Fruit fly (Drosophila melanogaster) whole organism, embryonic: ENCODE results near the gene Ube3a.
A peak's percentile ranks its signal among the peaks of the same experiment; 100 is the strongest.

Experiments
- ATbp ChIP-seq: fragments of 200-800 bp; sonication (Bioruptor generic); optimal IDR thresholded peaks from 2 replicates; lab custom pipeline; 2017; ENCODE audit warnings: missing biosample characterization, mild to moderate bottlenecking, missing genetic modification characterization, missing genetic modification reagents
- Bteb2 ChIP-seq: fragments of 200-800 bp; sonication (Bioruptor generic); optimal IDR thresholded peaks from 2 replicates; lab custom pipeline; 2016; ENCODE audit warnings: missing biosample characterization, missing genetic modification characterization
- CG10209 ChIP-seq: fragments of 200-800 bp; sonication (Bioruptor generic); optimal IDR thresholded peaks from 3 replicates; lab custom pipeline; 2017; ENCODE audit warnings: missing biosample characterization, mild to moderate bottlenecking, missing genetic modification characterization, missing genetic modification reagents
- CG1233 ChIP-seq: fragments of 200-800 bp; sonication (Bioruptor generic); optimal IDR thresholded peaks from 4 replicates; lab custom pipeline; 2018; ENCODE audit warnings: missing biosample characterization, mild to moderate bottlenecking, missing genetic modification characterization
- CG14710 ChIP-seq: fragments of 200-800 bp; sonication (Bioruptor generic); optimal IDR thresholded peaks from 3 replicates; lab custom pipeline; 2019; ENCODE audit warnings: missing biosample characterization, mild to moderate bottlenecking, missing genetic modification characterization, moderate library complexity
- CG1529 ChIP-seq: fragments of 200-800 bp; sonication (Bioruptor generic); optimal IDR thresholded peaks from 3 replicates; lab custom pipeline; 2018; ENCODE audit warnings: missing biosample characterization, missing genetic modification characterization
- CG15514 ChIP-seq: fragments of 200-800 bp; sonication (Bioruptor generic); optimal IDR thresholded peaks from 3 replicates; lab custom pipeline; 2017; ENCODE audit warnings: missing biosample characterization, missing genetic modification characterization, mild to moderate bottlenecking, moderate library complexity, missing genetic modification reagents
- CG18262 ChIP-seq: fragments of 200-800 bp; optimal IDR thresholded peaks from 3 replicates; lab custom pipeline; 2019; ENCODE audit warnings: missing biosample characterization, mild to moderate bottlenecking, missing genetic modification characterization, moderate library complexity
- CG31441 ChIP-seq: fragments of 200-800 bp; sonication (Bioruptor generic); IDR thresholded peaks from 2 replicates; pipeline ENCODE4 v1.3.6; 2022; ENCODE audit warnings: missing biosample characterization, missing genetic modification characterization
- CG32532 ChIP-seq: fragments of 200-800 bp; sonication (Bioruptor generic); IDR thresholded peaks from 2 replicates; pipeline ENCODE4 v1.3.6; 2022; ENCODE audit warnings: missing biosample characterization, missing genetic modification characterization
- CG34224 ChIP-seq: fragments of 200-800 bp; sonication (Bioruptor generic); IDR thresholded peaks from 3 replicates; pipeline ENCODE4 v1.3.6; 2022; ENCODE audit warnings: missing biosample characterization, missing genetic modification characterization; ENCODE audit not compliant: partially characterized antibody
- CG7271 ChIP-seq: fragments of 200-800 bp; sonication (Bioruptor generic); optimal IDR thresholded peaks from 2 replicates; lab custom pipeline; 2018; ENCODE audit warnings: missing biosample characterization, mild to moderate bottlenecking, missing genetic modification characterization, moderate library complexity
- CG8478 ChIP-seq: fragments of >200 bp; optimal IDR thresholded peaks from 2 replicates; lab custom pipeline; 2018
- CG9215 ChIP-seq: fragments of 200-800 bp; sonication (Bioruptor generic); IDR thresholded peaks from 2 replicates; pipeline ENCODE4 v1.3.6; 2022; ENCODE audit warnings: missing biosample characterization, missing genetic modification characterization
- CG9797 ChIP-seq: fragments of 200-800 bp; sonication (Bioruptor generic); optimal IDR thresholded peaks from 3 replicates; lab custom pipeline; 2018; ENCODE audit warnings: missing biosample characterization, mild to moderate bottlenecking, missing genetic modification characterization
- HHEX ChIP-seq: fragments of 200-800 bp; sonication (Bioruptor generic); optimal IDR thresholded peaks from 3 replicates; lab custom pipeline; 2017; ENCODE audit warnings: missing biosample characterization, mild to moderate bottlenecking, missing genetic modification characterization, missing genetic modification reagents
- Optix ChIP-seq: fragments of 200-800 bp; sonication (Bioruptor generic); IDR thresholded peaks from 3 replicates; pipeline ENCODE4 v1.3.6; 2022; ENCODE audit warnings: missing biosample characterization, missing genetic modification characterization
- Six4 ChIP-seq: fragments of 200-800 bp; sonication (Bioruptor generic); optimal IDR thresholded peaks from 2 replicates; lab custom pipeline; 2016; ENCODE audit warnings: missing biosample characterization, missing genetic modification characterization
- Sox102F ChIP-seq: fragments of 200-800 bp; sonication (Bioruptor generic); optimal IDR thresholded peaks from 2 replicates; lab custom pipeline; 2018; ENCODE audit warnings: missing biosample characterization, mild to moderate bottlenecking, missing genetic modification characterization, moderate library complexity
- TFAM ChIP-seq: fragments of 200-800 bp; sonication (Bioruptor generic); optimal IDR thresholded peaks from 2 replicates; lab custom pipeline; 2017; ENCODE audit warnings: missing biosample characterization, missing genetic modification characterization, inconsistent platforms
- Vsx1 ChIP-seq: fragments of 200-800 bp; sonication (Bioruptor generic); optimal IDR thresholded peaks from 2 replicates; lab custom pipeline; 2017; ENCODE audit warnings: missing biosample characterization, mild to moderate bottlenecking, missing genetic modification characterization, missing genetic modification reagents
- al ChIP-seq: fragments of 200-800 bp; sonication (Bioruptor generic); IDR thresholded peaks from 2 replicates; pipeline ENCODE4 v1.3.6; 2022; ENCODE audit warnings: missing biosample characterization, missing genetic modification characterization
- aop ChIP-seq: fragments of 200-800 bp; sonication (Bioruptor generic); IDR thresholded peaks from 2 replicates; pipeline ENCODE4 v1.3.6; 2022; ENCODE audit warnings: missing biosample characterization, missing genetic modification characterization
- croc ChIP-seq: fragments of 200-800 bp; sonication (Bioruptor generic); conservative IDR thresholded peaks from 3 replicates; pipeline ENCODE4 v1.3.6; 2022; ENCODE audit warnings: missing biosample characterization, missing genetic modification characterization
- dm ChIP-seq: fragments of 200-800 bp; sonication (Bioruptor generic); optimal IDR thresholded peaks from 3 replicates; lab custom pipeline; 2016; ENCODE audit warnings: missing biosample characterization, missing genetic modification characterization
- dmrt11E ChIP-seq: fragments of 200-800 bp; sonication (Bioruptor generic); optimal IDR thresholded peaks from 3 replicates; lab custom pipeline; 2018; ENCODE audit warnings: missing biosample characterization, mild to moderate bottlenecking, missing genetic modification characterization, moderate library complexity
- dysf ChIP-seq: fragments of 200-800 bp; sonication (Bioruptor generic); IDR thresholded peaks from 3 replicates; pipeline ENCODE4 v1.3.6; 2022; ENCODE audit warnings: missing biosample characterization, missing genetic modification characterization
- ems ChIP-seq: fragments of 200-800 bp; sonication (Bioruptor generic); optimal IDR thresholded peaks from 3 replicates; lab custom pipeline; 2016; ENCODE audit warnings: missing biosample characterization, missing genetic modification characterization
- fd3F ChIP-seq: fragments of 200-800 bp; sonication (Bioruptor generic); optimal IDR thresholded peaks from 2 replicates; lab custom pipeline; 2018; ENCODE audit warnings: missing biosample characterization, mild to moderate bottlenecking, missing genetic modification characterization, moderate library complexity
- gce ChIP-seq: fragments of 200-800 bp; sonication (Bioruptor generic); IDR thresholded peaks from 3 replicates; pipeline ENCODE4 v1.3.6; 2022; ENCODE audit warnings: missing biosample characterization, missing genetic modification characterization
- gem ChIP-seq: fragments of 200-800 bp; sonication (Bioruptor generic); optimal IDR thresholded peaks from 2 replicates; lab custom pipeline; 2019; ENCODE audit warnings: missing biosample characterization, mild to moderate bottlenecking, missing genetic modification characterization, moderate library complexity
- lab ChIP-seq: fragments of 200-800 bp; sonication (Bioruptor generic); optimal IDR thresholded peaks from 3 replicates; lab custom pipeline; 2017; ENCODE audit warnings: missing biosample characterization, missing genetic modification characterization, mild to moderate bottlenecking, moderate library complexity, missing genetic modification reagents
- lola ChIP-seq, 3 experiments: fragments of >200 bp in 2 of 3; fragments of 200-800 bp in 1 of 3; sonication (Bioruptor generic) in 1 of 3; optimal IDR thresholded peaks; 2 replicates each; lab custom pipeline; 2017 to 2019; ENCODE audit warnings: missing biosample characterization in 3 of 3, missing genetic modification characterization in 3 of 3, mild to moderate bottlenecking in 1 of 3, moderate library complexity in 1 of 3
- maf-S ChIP-seq: fragments of 200-800 bp; sonication (Bioruptor generic); optimal IDR thresholded peaks from 2 replicates; lab custom pipeline; 2016; ENCODE audit warnings: missing biosample characterization, missing genetic modification characterization
- mirr ChIP-seq: fragments of 200-800 bp; sonication (Bioruptor generic); optimal IDR thresholded peaks from 3 replicates; lab custom pipeline; 2018; ENCODE audit warnings: missing biosample characterization, mild to moderate bottlenecking, missing genetic modification characterization
- mld ChIP-seq: fragments of 200-800 bp; sonication (Bioruptor generic); IDR thresholded peaks from 3 replicates; pipeline ENCODE4 v1.3.6; 2022; ENCODE audit warnings: missing biosample characterization, missing genetic modification characterization; ENCODE audit not compliant: partially characterized antibody
- nmo ChIP-seq: fragments of 200-800 bp; sonication (Bioruptor generic); optimal IDR thresholded peaks from 2 replicates; lab custom pipeline; 2018; ENCODE audit warnings: missing biosample characterization, mild to moderate bottlenecking, missing genetic modification characterization, moderate library complexity
- nom ChIP-seq: fragments of 200-800 bp; sonication (Bioruptor generic); optimal IDR thresholded peaks from 2 replicates; lab custom pipeline; 2017; ENCODE audit warnings: missing biosample characterization, missing genetic modification characterization, mild to moderate bottlenecking, moderate library complexity, missing genetic modification reagents
- oc ChIP-seq: fragments of 200-800 bp; sonication (Bioruptor generic); optimal IDR thresholded peaks from 2 replicates; lab custom pipeline; 2018; ENCODE audit warnings: missing biosample characterization, mild to moderate bottlenecking, missing genetic modification characterization, moderate library complexity
- pita ChIP-seq: fragments of 200-800 bp; sonication (Bioruptor generic); optimal IDR thresholded peaks from 2 replicates; lab custom pipeline; 2017; ENCODE audit warnings: missing biosample characterization, mild to moderate bottlenecking, missing genetic modification characterization
- salm ChIP-seq: fragments of 200-800 bp; sonication (Bioruptor generic); optimal IDR thresholded peaks from 2 replicates; lab custom pipeline; 2018; ENCODE audit warnings: missing biosample characterization, mild to moderate bottlenecking, missing genetic modification characterization
- sima ChIP-seq: fragments of 200-800 bp; sonication (Bioruptor generic); optimal IDR thresholded peaks from 2 replicates; lab custom pipeline; 2016; ENCODE audit warnings: missing biosample characterization, missing genetic modification characterization
- stwl ChIP-seq: fragments of 200-800 bp; sonication (Bioruptor generic); optimal IDR thresholded peaks from 3 replicates; lab custom pipeline; 2018; ENCODE audit warnings: missing biosample characterization, mild to moderate bottlenecking, missing genetic modification characterization, moderate library complexity
- tll ChIP-seq, 2 experiments: fragments of 200-800 bp in 1 of 2; fragments of >200 bp in 1 of 2; sonication (Bioruptor generic) in 1 of 2; optimal IDR thresholded peaks; 2 replicates each; lab custom pipeline; 2017 to 2019; ENCODE audit warnings: missing biosample characterization in 2 of 2, missing genetic modification characterization in 2 of 2, mild to moderate bottlenecking in 1 of 2, moderate library complexity in 1 of 2
- twi ChIP-seq: fragments of 200-800 bp; optimal IDR thresholded peaks from 2 replicates; lab custom pipeline; 2019; ENCODE audit warnings: missing biosample characterization, mild to moderate bottlenecking, missing genetic modification characterization, moderate library complexity
- unpg ChIP-seq: fragments of 200-800 bp; sonication (Bioruptor generic); optimal IDR thresholded peaks from 3 replicates; lab custom pipeline; 2018; ENCODE audit warnings: missing biosample characterization, mild to moderate bottlenecking, missing genetic modification characterization, moderate library complexity
- zen ChIP-seq: fragments of 200-800 bp; sonication (Bioruptor generic); optimal IDR thresholded peaks from 3 replicates; lab custom pipeline; 2018; ENCODE audit warnings: missing biosample characterization, mild to moderate bottlenecking, missing genetic modification characterization, moderate library complexity

The Ube3a gene

dm6 chr3L:11237127-11237759 lies 26.9 kb upstream of the Ube3a start (continued):
- TF ChIP-seq tll (GFP tag; optimal IDR thresholded peaks at IDR 0.05; lab: Kevin White, UChicago) = peak in 1 of 2 experiments; percentile 99
- TF ChIP-seq dm (GFP tag; lab: Kevin White, UChicago) = no peak
- no peak for TF ChIP-seq ATbp
- peak; percentile 35 for TF ChIP-seq CG18262 (tag; lab: Kevin White, UChicago)
- TF ChIP-seq mirr (GFP tag; lab: Kevin White, UChicago) = no peak
- TF ChIP-seq nmo (GFP tag; lab: Kevin White, UChicago) = peak; percentile 13
- TF ChIP-seq CG9215 (GFP tag; lab: Robert Waterston, UW) = no peak
- TF ChIP-seq Sox102F (GFP tag; lab: Kevin White, UChicago) = no peak
- no peak for TF ChIP-seq fd3F (GFP tag; lab: Kevin White, UChicago)
- TF ChIP-seq CG32532 (GFP tag; lab: Robert Waterston, UW) = no peak
- no peak for TF ChIP-seq al (GFP tag; lab: Robert Waterston, UW)
- TF ChIP-seq lola (GFP tag; optimal IDR thresholded peaks at IDR 0.05; lab: Kevin White, UChicago) = peak in 1 of 3 experiments; percentile 16
- peak; percentile 26 for TF ChIP-seq dmrt11E (tag; lab: Kevin White, UChicago)
- TF ChIP-seq CG31441 = no peak
- TF ChIP-seq CG9797 = no peak
- no peak for TF ChIP-seq CG14710 (tag; lab: Kevin White, UChicago)
- TF ChIP-seq twi = peak; percentile 11
- peak; percentile 100 for TF ChIP-seq zen (tag; lab: Kevin White, UChicago)
- TF ChIP-seq HHEX (GFP tag; lab: Kevin White, UChicago) = no peak
- no peak for TF ChIP-seq Bteb2 (GFP tag; lab: Kevin White, UChicago)
- peak; percentile 86 for TF ChIP-seq CG7271
- no peak for TF ChIP-seq CG34224
- TF ChIP-seq salm (tag; lab: Kevin White, UChicago) = no peak
- TF ChIP-seq TFAM = no peak

- TF ChIP-seq mld = 0 out of 3 replicates have a peak, but pooled peaks have one; percentile 6
- TF ChIP-seq Six4 = no peak
- TF ChIP-seq CG1529 = no peak
Measured at dm6 chr3L:11236118-11236517, 25.7 kb upstream of the Ube3a start, which contains the start of gene Ir68a. Gene Ir68a, minus strand, starts transcription at chr3L:11236218.

- TF ChIP-seq CG1233 (GFP tag; lab: Kevin White, UChicago) (no peak), CG9215 (GFP tag; lab: Robert Waterston, UW) (no peak), unpg (GFP tag; lab: Kevin White, UChicago) (no peak), gce (no peak), Optix (GFP tag; lab: Robert Waterston, UW) (no peak), sima (GFP tag; lab: Kevin White, UChicago) (no peak), oc (tag; lab: Kevin White, UChicago) (no peak), Vsx1 (GFP tag; lab: Kevin White, UChicago) (no peak), croc (GFP tag; lab: Robert Waterston, UW) (no peak), CG7271 (no peak), CG15514 (GFP tag; lab: Kevin White, UChicago) (no peak), stwl (tag; lab: Kevin White, UChicago) (no peak), lab (peak; percentile 12), CG10209 (GFP tag; lab: Kevin White, UChicago) (no peak), salm (tag; lab: Kevin White, UChicago) (no peak), nom (no peak), pita (no peak), mirr (GFP tag; lab: Kevin White, UChicago) (peak; percentile 80), dysf (GFP tag; lab: Robert Waterston, UW) (no peak), ems (GFP tag; lab: Kevin White, UChicago) (no peak), gem (peak; percentile 67), aop (GFP tag; lab: Robert Waterston, UW) (no peak), CG8478 (lab: Kevin White, UChicago) (no peak), maf-S (GFP tag; lab: Kevin White, UChicago) (no peak)
Measured at dm6 chr3L:11233547-11233946, 23.2 kb upstream of the Ube3a start.
